Fruit fly (Drosophila melanogaster) whole organism, prepupa: Measurements from ENCODE around the gene Mul1.

Source experiments
- CG11902 ChIP-seq: fragments of 200-800 bp; sonication (Bioruptor generic); optimal IDR thresholded peaks from 3 replicates; lab custom pipeline; 2016; ENCODE audit warnings: missing biosample characterization, missing genetic modification characterization
- CG31627 ChIP-seq: fragments of 200-800 bp; sonication (Bioruptor generic); optimal IDR thresholded peaks from 3 replicates; lab custom pipeline; 2016; ENCODE audit warnings: missing biosample characterization, missing genetic modification characterization
- CG34406 ChIP-seq: fragments of 200-800 bp; sonication (Bioruptor generic); optimal IDR thresholded peaks from 3 replicates; lab custom pipeline; 2016; ENCODE audit warnings: missing biosample characterization, missing genetic modification characterization
- CG4318 ChIP-seq: fragments of 200-800 bp; sonication (Bioruptor generic); optimal IDR thresholded peaks from 3 replicates; lab custom pipeline; 2017; ENCODE audit warnings: missing biosample characterization, mild to moderate bottlenecking, missing genetic modification characterization
- CG6792 ChIP-seq: fragments of 200-800 bp; sonication (Bioruptor generic); optimal IDR thresholded peaks from 3 replicates; lab custom pipeline; 2016; ENCODE audit warnings: missing biosample characterization, missing genetic modification characterization
- CG8119 ChIP-seq: fragments of 200-800 bp; sonication (Bioruptor generic); IDR thresholded peaks from 3 replicates; pipeline ENCODE4 v1.3.6; 2022; ENCODE audit warnings: missing biosample characterization, missing genetic modification characterization
- Ets21C ChIP-seq: fragments of 200-800 bp; sonication (Bioruptor generic); optimal IDR thresholded peaks from 3 replicates; lab custom pipeline; 2016; ENCODE audit warnings: missing biosample characterization, missing genetic modification characterization
- Gug ChIP-seq: fragments of 200-800 bp; sonication (Bioruptor generic); IDR thresholded peaks from 2 replicates; pipeline ENCODE4 v1.3.6; 2022; ENCODE audit warnings: missing biosample characterization, missing genetic modification characterization
- Hr4 ChIP-seq: fragments of 200-800 bp; sonication (Bioruptor generic); optimal IDR thresholded peaks from 3 replicates; lab custom pipeline; 2016; ENCODE audit warnings: missing biosample characterization, missing genetic modification characterization
- OdsH ChIP-seq: fragments of 200-800 bp; sonication (Bioruptor generic); optimal IDR thresholded peaks from 3 replicates; lab custom pipeline; 2016; ENCODE audit warnings: missing biosample characterization, missing genetic modification characterization
- achi ChIP-seq: fragments of 200-800 bp; sonication (Bioruptor generic); optimal IDR thresholded peaks from 3 replicates; lab custom pipeline; 2016; ENCODE audit warnings: missing biosample characterization, missing genetic modification characterization
- acj6 ChIP-seq: fragments of 200-800 bp; sonication (Bioruptor generic); optimal IDR thresholded peaks from 3 replicates; lab custom pipeline; 2016; ENCODE audit warnings: missing biosample characterization, missing genetic modification characterization
- fd59A ChIP-seq: fragments of 200-800 bp; sonication (Bioruptor generic); optimal IDR thresholded peaks from 2 replicates; lab custom pipeline; 2017; ENCODE audit warnings: missing biosample characterization, mild to moderate bottlenecking, missing genetic modification characterization, missing genetic modification reagents
- pdm3 ChIP-seq: fragments of 200-800 bp; sonication (Bioruptor generic); optimal IDR thresholded peaks from 3 replicates; lab custom pipeline; 2016; ENCODE audit warnings: missing biosample characterization, missing genetic modification characterization
- ss ChIP-seq, 2 experiments: fragments of 200-800 bp; sonication (Bioruptor generic); optimal IDR thresholded peaks; 2 replicates in 1 of 2; 3 replicates in 1 of 2; lab custom pipeline; 2017 to 2018; ENCODE audit warnings: mild to moderate bottlenecking in 2 of 2, missing biosample characterization in 2 of 2, missing genetic modification characterization in 2 of 2, moderate library complexity in 1 of 2

The Mul1 gene

DNA sequence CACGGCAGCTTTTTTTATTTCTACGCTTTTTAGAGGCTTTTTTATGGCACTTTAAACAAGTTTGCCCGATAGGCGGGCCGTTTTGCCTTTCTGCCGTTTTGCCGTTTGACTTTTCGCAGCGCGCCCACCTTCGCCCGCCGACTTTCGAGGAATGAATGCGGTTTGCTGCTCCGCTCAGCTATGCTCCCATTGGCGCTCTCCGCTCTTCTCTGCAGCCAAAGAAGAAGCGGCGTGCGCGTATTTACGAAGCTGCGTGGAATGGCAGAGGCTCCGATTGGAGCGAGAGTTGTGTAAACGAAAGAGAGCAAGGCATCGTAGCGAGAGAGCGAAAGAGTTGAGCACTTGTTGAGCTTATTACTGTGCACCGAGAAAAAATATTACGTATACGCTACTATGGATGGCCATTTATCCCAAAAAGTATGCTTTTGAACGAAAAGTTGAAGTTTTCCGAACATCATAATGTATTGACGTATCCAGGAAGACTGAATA lies 50.3 kb downstream of the Mul1 start, which contains the start of gene wit (continued):
- TF ChIP-seq CG11902 (no peak), Hr4 (GFP tag; lab: Kevin White, UChicago) (peak; percentile 56), Gug (GFP tag; lab: Robert Waterston, UW) (no peak), CG31627 (GFP tag; lab: Kevin White, UChicago) (no peak), CG34406 (GFP tag; lab: Kevin White, UChicago) (peak; percentile 13), pdm3 (GFP tag; lab: Kevin White, UChicago) (peak; percentile 40), CG4318 (GFP tag; lab: Kevin White, UChicago) (no peak), acj6 (GFP tag; lab: Kevin White, UChicago) (no peak), ss (GFP tag; optimal IDR thresholded peaks at IDR 0.05; lab: Kevin White, UChicago) (peak; percentile 35 to 43), fd59A (GFP tag; lab: Kevin White, UChicago) (no peak), OdsH (GFP tag; lab: Kevin White, UChicago) (peak; percentile 5)

DNA sequence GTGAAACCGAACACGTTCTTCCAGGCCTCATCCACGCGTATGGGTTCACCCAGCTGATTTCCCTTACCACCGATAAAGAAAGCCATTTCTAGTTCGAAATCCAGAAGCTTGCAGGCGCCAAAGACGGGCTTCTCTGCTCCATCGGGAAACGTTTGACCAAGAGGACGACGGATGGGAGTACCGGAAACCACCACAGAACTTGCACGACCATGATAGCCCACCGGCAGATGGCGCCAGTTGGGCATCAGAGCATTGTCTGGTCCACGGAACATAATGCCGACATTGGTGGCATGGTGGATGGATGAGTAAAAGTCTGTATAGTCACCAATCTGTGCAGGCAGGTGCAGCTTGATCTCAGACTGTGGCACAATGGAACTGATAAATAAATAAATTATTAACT lies 51.5 kb downstream of the Mul1 start:
- TF ChIP-seq achi = no peak
- TF ChIP-seq CG6792 (GFP tag; lab: Kevin White, UChicago) = no peak
- no peak for TF ChIP-seq Ets21C (GFP tag; lab: Kevin White, UChicago)
- no peak for TF ChIP-seq CG8119 (GFP tag; lab: Robert Waterston, UW)
